Worm (Caenorhabditis elegans): ENCODE data around the gene B0238.15.

ce11 chrV:5243036-5243435 lies 3.0 kb downstream of the B0238.15 start, which contains the start of gene cest-35.1:
- TF ChIP-seq sox-2 (GFP tag; IDR thresholded peaks at IDR 0.05) (no peak), unc-55 (GFP tag; optimal IDR thresholded peaks at IDR 0.05) (no peak), che-1 (tag; optimal IDR thresholded peaks at IDR 0.05) (no peak), pqm-1 (tag; optimal IDR thresholded peaks at IDR 0.05) (no peak), pag-3 (tag; optimal IDR thresholded peaks at IDR 0.05; ENCODE audit: borderline replicate concordance) (no peak), ceh-45 (GFP tag; IDR thresholded peaks at IDR 0.05) (no peak)
